Fruit fly (Drosophila melanogaster): Measurements from ENCODE around the gene ProtA.
"Not testable (repeated sequence)": the region's sequence is repeated elsewhere in the genome, so short reads cannot be mapped to it uniquely, and the experiment has no call there.

Gene ProtA

dm6 chr2L:14881552-14881951, at the start of gene ProtA:
TSS of gene ProtA (minus strand) at chr2L:14881652.
- TF ChIP-seq chn (GFP tag; optimal IDR thresholded peaks at IDR 0.05); CrebB (tag; optimal IDR thresholded peaks at IDR 0.05); esg (GFP tag; conservative IDR thresholded peaks at IDR 0.05): not testable (repeated sequence)

DNA sequence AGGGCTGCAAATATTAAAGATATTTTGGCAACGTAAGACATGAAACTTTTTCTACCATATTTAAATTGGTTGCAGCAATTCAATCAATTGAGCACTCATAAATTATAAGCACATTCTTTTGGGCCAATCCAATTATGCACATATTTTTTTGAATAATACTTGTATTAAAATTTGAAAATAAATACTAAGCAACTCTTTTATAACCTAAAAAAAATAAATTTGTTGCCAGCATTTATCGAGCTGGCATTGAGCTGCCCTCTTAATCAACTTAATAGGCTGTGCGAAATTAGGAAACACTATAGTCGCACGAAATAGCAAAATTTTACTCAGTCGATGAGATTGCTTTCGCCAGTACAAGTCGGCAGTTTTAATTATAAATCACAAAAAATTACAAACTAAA, 42.8 kb upstream of the ProtA start, which contains the start of gene CG3491:
TSS of gene CG3491 (plus strand) at position 301 of the 400 bp plus-strand sequence.
- TF ChIP-seq CG4820 (GFP tag; optimal IDR thresholded peaks at IDR 0.05) = no peak
- TF ChIP-seq CG4730 (GFP tag; IDR thresholded peaks at IDR 0.05) = no peak
- TF ChIP-seq CG17186 (GFP tag; optimal IDR thresholded peaks at IDR 0.05) = no peak
- TF ChIP-seq Drgx (GFP tag; IDR thresholded peaks at IDR 0.05) = no peak

- no peak for TF ChIP-seq CG42726 (GFP tag; IDR thresholded peaks at IDR 0.05; ENCODE audit: partially characterized antibody)
- peak; percentile 22; the same call in 1 of the 3 replicates for TF ChIP-seq tgo (GFP tag; IDR thresholded peaks at IDR 0.05)
- peak; percentile 43 for TF ChIP-seq Hmr (GFP tag; optimal IDR thresholded peaks at IDR 0.05)
- no peak for TF ChIP-seq CG30020 (tag; optimal IDR thresholded peaks at IDR 0.05)
- no peak for TF ChIP-seq zf30C (GFP tag; optimal IDR thresholded peaks at IDR 0.05)
- no peak for TF ChIP-seq CG7987 (GFP tag; optimal IDR thresholded peaks at IDR 0.05)
- TF ChIP-seq ap (GFP tag; IDR thresholded peaks at IDR 0.05) = no peak
- peak; percentile 35; the same call in 1 of the 2 replicates for TF ChIP-seq Ada2b (GFP tag; IDR thresholded peaks at IDR 0.05)
- TF ChIP-seq Bdp1 (GFP tag; optimal IDR thresholded peaks at IDR 0.05) = no peak
- TF ChIP-seq ro (GFP tag; IDR thresholded peaks at IDR 0.05) = no peak
- no peak for TF ChIP-seq HHEX (GFP tag; optimal IDR thresholded peaks at IDR 0.05)
- no peak for TF ChIP-seq toy (GFP tag; IDR thresholded peaks at IDR 0.05)
- TF ChIP-seq slou (GFP tag; optimal IDR thresholded peaks at IDR 0.05) = no peak
- TF ChIP-seq Hr51 (GFP tag; optimal IDR thresholded peaks at IDR 0.05) = peak in 1 of 2 experiments; percentile 34
- TF ChIP-seq cg (GFP tag; optimal IDR thresholded peaks at IDR 0.05) = no peak
- no peak for TF ChIP-seq CG7357 (GFP tag; IDR thresholded peaks at IDR 0.05)
- TF ChIP-seq Pdp1 (GFP tag; optimal IDR thresholded peaks at IDR 0.05) = no peak
- no peak for TF ChIP-seq CG1832 (GFP tag; optimal IDR thresholded peaks at IDR 0.05)
- peak; percentile 24 for TF ChIP-seq CG13296 (GFP tag; optimal IDR thresholded peaks at IDR 0.05)
- no peak for TF ChIP-seq gcm (GFP tag; optimal IDR thresholded peaks at IDR 0.05)
- TF ChIP-seq Aef1 (GFP tag; IDR thresholded peaks at IDR 0.05) = no peak
- TF ChIP-seq Dfd (GFP tag; optimal IDR thresholded peaks at IDR 0.05) = no peak
- TF ChIP-seq chn (GFP tag; optimal IDR thresholded peaks at IDR 0.05) = no peak
- no peak for TF ChIP-seq stc (GFP tag; IDR thresholded peaks at IDR 0.05)
- TF ChIP-seq gcm2 (GFP tag; optimal IDR thresholded peaks at IDR 0.05) = no peak
- TF ChIP-seq row (GFP tag; IDR thresholded peaks at IDR 0.05) = 0 out of 3 replicates have a peak, but pooled peaks have one; percentile 40
- TF ChIP-seq maf-S (GFP tag; optimal IDR thresholded peaks at IDR 0.05) = no peak
- no peak for TF ChIP-seq CG2202 (tag; optimal IDR thresholded peaks at IDR 0.05)
- no peak for TF ChIP-seq hb (GFP tag; IDR thresholded peaks at IDR 0.05; ENCODE audit: partially characterized antibody)
- no peak for TF ChIP-seq wor (GFP tag; IDR thresholded peaks at IDR 0.05)
- no peak for TF ChIP-seq cad (GFP tag; optimal IDR thresholded peaks at IDR 0.05)
- no peak for TF ChIP-seq Hsf (GFP tag; optimal IDR thresholded peaks at IDR 0.05)
- no peak for TF ChIP-seq pita (GFP tag; optimal IDR thresholded peaks at IDR 0.05)
- TF ChIP-seq CG9797 (GFP tag; optimal IDR thresholded peaks at IDR 0.05) = no peak
- TF ChIP-seq CG3847 (GFP tag; IDR thresholded peaks at IDR 0.05) = 0 out of 2 replicates have a peak, but pooled peaks have one; percentile 19
- TF ChIP-seq CG18599 (GFP tag; optimal IDR thresholded peaks at IDR 0.05) = peak; percentile 81
- peak; percentile 44 for TF ChIP-seq dmrt99B (tag; optimal IDR thresholded peaks at IDR 0.05)
- peak; percentile 48 for TF ChIP-seq cwo (GFP tag; optimal IDR thresholded peaks at IDR 0.05)
- TF ChIP-seq CG31365 (tag; optimal IDR thresholded peaks at IDR 0.05) = no peak
- TF ChIP-seq CG10147 (GFP tag; optimal IDR thresholded peaks at IDR 0.05) = peak; percentile 39
- TF ChIP-seq CG10565 (GFP tag; optimal IDR thresholded peaks at IDR 0.05) = no peak
Observed at dm6 chr2L:14887530-14887929, 6.1 kb upstream of the ProtA start.
